Fruit fly (Drosophila melanogaster) whole organism, adult: ENCODE data around the gene aln.

Experiments
- CG11617 ChIP-seq: fragments of 200-800 bp; sonication (Bioruptor generic); optimal IDR thresholded peaks from 2 replicates; lab custom pipeline; 2017; ENCODE audit warnings: mild to moderate bottlenecking, missing biosample characterization, missing genetic modification reagents, missing genetic modification characterization
- Hr96 ChIP-seq: fragments of 200-800 bp; sonication (Bioruptor generic); optimal IDR thresholded peaks from 2 replicates; lab custom pipeline; 2016; ENCODE audit warnings: missing biosample characterization, missing genetic modification characterization
- cic ChIP-seq: fragments of 200-800 bp; sonication (Bioruptor generic); optimal IDR thresholded peaks from 2 replicates; lab custom pipeline; 2017; ENCODE audit warnings: missing biosample characterization, mild to moderate bottlenecking, missing genetic modification characterization, moderate library complexity

- TF ChIP-seq cic (GFP tag; lab: Kevin White, UChicago) (no peak), Hr96 (GFP tag; lab: Kevin White, UChicago) (no peak), CG11617 (no peak)
These were observed 6.8 kb downstream of the aln start for dm6 chr3L:1000541-1000940.
